Fruit fly (Drosophila melanogaster): ENCODE results near the gene Pp2B-14D.

Gene Pp2B-14D

dm6 chrX:16552968-16553417 is 6.8 kb downstream of the Pp2B-14D start (continued):
- TF ChIP-seq fu2 (GFP tag; optimal IDR thresholded peaks at IDR 0.05) (no peak), kay (GFP tag; optimal IDR thresholded peaks at IDR 0.05) (peak; percentile 88), CG8281 (tag; optimal IDR thresholded peaks at IDR 0.05) (no peak), GATAe (GFP tag; conservative IDR thresholded peaks at IDR 0.05) (peak; percentile 63), CG4404 (GFP tag; IDR thresholded peaks at IDR 0.05) (no peak), CG10274 (GFP tag; optimal IDR thresholded peaks at IDR 0.05) (no peak), al (GFP tag; IDR thresholded peaks at IDR 0.05) (no peak), fd3F (GFP tag; optimal IDR thresholded peaks at IDR 0.05) (no peak), kni (GFP tag; optimal IDR thresholded peaks at IDR 0.05) (peak; percentile 86), Nf-YA (GFP tag; IDR thresholded peaks at IDR 0.05) (no peak), CG10366 (GFP tag; IDR thresholded peaks at IDR 0.05) (no peak), CG13287 (GFP tag; IDR thresholded peaks at IDR 0.05; ENCODE audit: partially characterized antibody) (no peak), CG17359 (tag; optimal IDR thresholded peaks at IDR 0.05) (no peak), inv (GFP tag; IDR thresholded peaks at IDR 0.05; ENCODE audit: partially characterized antibody) (no peak), gro (GFP tag; optimal IDR thresholded peaks at IDR 0.05) (no peak), CG12155 (GFP tag; optimal IDR thresholded peaks at IDR 0.05) (no peak), CG9609 (GFP tag; optimal IDR thresholded peaks at IDR 0.05) (no peak), tgo (GFP tag; IDR thresholded peaks at IDR 0.05) (no peak), CG34422 (GFP tag; IDR thresholded peaks at IDR 0.05) (no peak), chinmo (GFP tag; IDR thresholded peaks at IDR 0.05; ENCODE audit: partially characterized antibody) (peak; percentile 90; the same call in 2 of the 4 replicates), CG13296 (GFP tag; optimal IDR thresholded peaks at IDR 0.05) (no peak), Sry-δ (GFP tag; optimal IDR thresholded peaks at IDR 0.05) (peak; percentile 23), CG17385 (GFP tag; optimal IDR thresholded peaks at IDR 0.05) (peak; percentile 97), sna (GFP tag; IDR thresholded peaks at IDR 0.05; ENCODE audit: partially characterized antibody) (no peak), maf-S (GFP tag; optimal IDR thresholded peaks at IDR 0.05) (no peak), CG4328 (GFP tag; optimal IDR thresholded peaks at IDR 0.05) (no peak), Fer1 (GFP tag; optimal IDR thresholded peaks at IDR 0.05) (no peak), Mrtf (GFP tag; IDR thresholded peaks at IDR 0.05) (no peak), CG16813 (GFP tag; IDR thresholded peaks at IDR 0.05; ENCODE audit: partially characterized antibody) (no peak), z (GFP tag; IDR thresholded peaks at IDR 0.05) (0 out of 3 replicates have a peak, but pooled peaks have one; percentile 7), Blimp-1 (GFP tag; optimal IDR thresholded peaks at IDR 0.05) (no peak), crc (GFP tag; optimal IDR thresholded peaks at IDR 0.05) (no peak), Ets97D (GFP tag; optimal IDR thresholded peaks at IDR 0.05) (peak; percentile 24), HLH4C (GFP tag; IDR thresholded peaks at IDR 0.05; ENCODE audit: partially characterized antibody) (0 out of 3 replicates have a peak, but pooled peaks have one; percentile 30), CG8290 (GFP tag; optimal IDR thresholded peaks at IDR 0.05) (peak; percentile 70), CG8290 (tag; optimal IDR thresholded peaks at IDR 0.05) (peak; percentile 18 to 88), Xrp1 (GFP tag; IDR thresholded peaks at IDR 0.05) (no peak), CG34376 (GFP tag; optimal IDR thresholded peaks at IDR 0.05) (peak; percentile 69), CG8478 (optimal IDR thresholded peaks at IDR 0.05) (peak; percentile 84), yki (optimal IDR thresholded peaks at IDR 0.05) (no peak), CG17186 (GFP tag; optimal IDR thresholded peaks at IDR 0.05) (no peak), CG4360 (GFP tag; IDR thresholded peaks at IDR 0.05) (peak; percentile 35; the same call in 1 of the 2 replicates), Neu2 (GFP tag; optimal IDR thresholded peaks at IDR 0.05; ENCODE audit: borderline replicate concordance) (no peak), croc (GFP tag; conservative IDR thresholded peaks at IDR 0.05) (no peak), Pdp1 (GFP tag; optimal IDR thresholded peaks at IDR 0.05) (peak in 1 of 2 experiments; percentile 85), ci (GFP tag; IDR thresholded peaks at IDR 0.05) (peak; percentile 36; the same call in 2 of the 3 replicates), Drgx (GFP tag; IDR thresholded peaks at IDR 0.05) (no peak), MTF-1 (GFP tag; optimal IDR thresholded peaks at IDR 0.05; ENCODE audit: borderline replicate concordance) (no peak), Myb (GFP tag; optimal IDR thresholded peaks at IDR 0.05) (peak; percentile 54), CG17568 (GFP tag; optimal IDR thresholded peaks at IDR 0.05) (no peak), Max (GFP tag; optimal IDR thresholded peaks at IDR 0.05) (no peak)

All from whole organism, embryonic.